Worm (Caenorhabditis elegans) whole organism, young adult: ENCODE data around the gene gly-14.

Experiments used
- B0019.2 ChIP-seq: fragments of 200-800 bp; sonication (Bioruptor generic); conservative IDR thresholded peaks from 2 replicates; pipeline ENCODE4 v1.3.6; 2022; ENCODE audit warnings: missing genetic modification reagents, missing genetic modification characterization, missing compliant biosample characterization
- B0035.1 ChIP-seq: sonication (generic microtip); optimal IDR thresholded peaks from 2 replicates; lab custom pipeline; 2016; ENCODE audit warnings: missing genetic modification characterization, mild to moderate bottlenecking, missing compliant biosample characterization, missing genotype, missing genetic modification reagents
- B0336.3 ChIP-seq: fragments of 200-800 bp; sonication (Bioruptor generic); IDR thresholded peaks from 2 replicates; pipeline ENCODE4 v1.3.6; 2022; ENCODE audit warnings: missing genetic modification characterization, missing compliant biosample characterization
- F23B12.7 ChIP-seq: sonication (generic microtip); optimal IDR thresholded peaks from 2 replicates; lab custom pipeline; 2017; ENCODE audit warnings: missing genetic modification characterization, mild to moderate bottlenecking, missing compliant biosample characterization, antibody characterized with exemption, moderate library complexity; ENCODE audit not compliant: insufficient read depth
- F33H1.4 ChIP-seq: fragments of 200-800 bp; sonication (Bioruptor generic); IDR thresholded peaks from 2 replicates; pipeline ENCODE4 v1.3.6; 2022; ENCODE audit warnings: missing genetic modification reagents, missing genetic modification characterization, missing compliant biosample characterization
- F57A8.1 ChIP-seq: fragments of 200-800 bp; sonication (Bioruptor generic); optimal IDR thresholded peaks from 2 replicates; lab custom pipeline; 2018; ENCODE audit warnings: mild to moderate bottlenecking, missing genetic modification characterization, moderate library complexity, missing compliant biosample characterization
- F57C9.4 ChIP-seq: sonication (generic microtip); optimal IDR thresholded peaks from 2 replicates; lab custom pipeline; 2017; ENCODE audit warnings: mild to moderate bottlenecking, missing genetic modification characterization, missing compliant biosample characterization
- Y56A3A.18 ChIP-seq: fragments of 200-800 bp; sonication (Bioruptor generic); IDR thresholded peaks from 2 replicates; pipeline ENCODE4 v1.3.6; 2022; ENCODE audit warnings: missing genetic modification reagents, missing genetic modification characterization, missing compliant biosample characterization
- Y79H2A.3 ChIP-seq: fragments of 200-800 bp; sonication (Bioruptor generic); conservative IDR thresholded peaks from 2 replicates; pipeline ENCODE4 v1.3.6; 2022; ENCODE audit warnings: missing genetic modification reagents, missing genetic modification characterization, missing compliant biosample characterization
- akir-1 ChIP-seq: fragments of 200-800 bp; sonication (Bioruptor generic); optimal IDR thresholded peaks from 2 replicates; lab custom pipeline; 2018; ENCODE audit warnings: mild to moderate bottlenecking, missing genetic modification characterization, moderate library complexity, missing compliant biosample characterization
- attf-3 ChIP-seq: fragments of 200-800 bp; sonication (Bioruptor generic); conservative IDR thresholded peaks from 2 replicates; pipeline ENCODE4 v1.3.6; 2022; ENCODE audit warnings: missing genetic modification reagents, missing genetic modification characterization, missing compliant biosample characterization
- bed-2 ChIP-seq: fragments of 200-800 bp; sonication (Bioruptor generic); IDR thresholded peaks from 2 replicates; pipeline ENCODE4 v1.3.6; 2022; ENCODE audit warnings: missing genetic modification reagents, missing genetic modification characterization, missing compliant biosample characterization
- ccch-3 ChIP-seq: fragments of 200-800 bp; sonication (Bioruptor generic); optimal IDR thresholded peaks from 2 replicates; lab custom pipeline; 2018; ENCODE audit warnings: mild to moderate bottlenecking, missing genetic modification characterization, missing compliant biosample characterization
- ceh-100 ChIP-seq: fragments of 200-800 bp; sonication (Bioruptor generic); IDR thresholded peaks from 2 replicates; pipeline ENCODE4 v1.3.6; 2022; ENCODE audit warnings: missing genetic modification reagents, missing genetic modification characterization, missing compliant biosample characterization
- ceh-27 ChIP-seq: fragments of 200-800 bp; sonication (Bioruptor generic); optimal IDR thresholded peaks from 2 replicates; lab custom pipeline; 2018; ENCODE audit warnings: mild to moderate bottlenecking, missing genetic modification characterization, moderate library complexity, missing compliant biosample characterization
- die-1 ChIP-seq: sonication (generic microtip); optimal IDR thresholded peaks from 2 replicates; lab custom pipeline; 2016; ENCODE audit warnings: missing genotype, mild to moderate bottlenecking, missing genetic modification characterization, missing compliant biosample characterization
- dox-1 ChIP-seq: fragments of 200-800 bp; sonication (Bioruptor generic); IDR thresholded peaks from 2 replicates; pipeline ENCODE4 v1.3.6; 2022; ENCODE audit warnings: missing genetic modification reagents, missing genetic modification characterization, missing compliant biosample characterization
- dpl-1 ChIP-seq: fragments of 150-350 bp; optimal IDR thresholded peaks from 2 replicates; lab custom pipeline; 2014; ENCODE audit warnings: missing biosample characterization, missing genetic modification reagents, missing genetic modification characterization
- efl-1 ChIP-seq: fragments of 150-350 bp; optimal IDR thresholded peaks from 2 replicates; lab custom pipeline; 2014; ENCODE audit warnings: missing biosample characterization, missing genetic modification reagents, missing genetic modification characterization
- ekl-4 ChIP-seq: fragments of 200-800 bp; sonication (Bioruptor generic); IDR thresholded peaks from 2 replicates; pipeline ENCODE4 v1.3.6; 2022; ENCODE audit warnings: missing genetic modification reagents, missing genetic modification characterization, missing compliant biosample characterization
- ets-4 ChIP-seq: fragments of 200-800 bp; sonication (Bioruptor generic); optimal IDR thresholded peaks from 2 replicates; lab custom pipeline; 2018; ENCODE audit warnings: mild to moderate bottlenecking, missing genetic modification characterization, missing compliant biosample characterization
- hlh-26 ChIP-seq: fragments of 200-800 bp; sonication (Bioruptor generic); conservative IDR thresholded peaks from 2 replicates; pipeline ENCODE4 v1.3.6; 2022; ENCODE audit warnings: missing genetic modification reagents, missing genetic modification characterization, missing compliant biosample characterization
- hmg-20 ChIP-seq: fragments of 200-800 bp; sonication (Bioruptor generic); IDR thresholded peaks from 2 replicates; pipeline ENCODE4 v1.3.6; 2022; ENCODE audit warnings: missing genetic modification reagents, missing genetic modification characterization, missing compliant biosample characterization
- let-607 ChIP-seq, 2 experiments: fragments of 200-800 bp in 1 of 2; sonication (Bioruptor generic) in 1 of 2; sonication (generic microtip) in 1 of 2; optimal IDR thresholded peaks; 2 replicates each; lab custom pipeline; 2016 to 2018; ENCODE audit warnings: mild to moderate bottlenecking in 2 of 2, missing compliant biosample characterization in 2 of 2, missing genetic modification characterization in 2 of 2, moderate library complexity in 2 of 2, missing genotype in 1 of 2
- lin-35 ChIP-seq, 3 experiments: fragments of 150-350 bp in 2 of 3; sonication (generic microtip) in 1 of 3; optimal IDR thresholded peaks; 2 replicates each; lab custom pipeline; 2014 to 2018; ENCODE audit warnings: missing biosample characterization in 3 of 3, missing genetic modification characterization in 3 of 3, missing genetic modification reagents in 3 of 3
- lin-40 ChIP-seq: sonication (generic microtip); optimal IDR thresholded peaks from 2 replicates; lab custom pipeline; 2016; ENCODE audit warnings: missing genetic modification characterization, mild to moderate bottlenecking, missing compliant biosample characterization, missing genotype, missing genetic modification reagents
- nfya-1 ChIP-seq: sonication (generic microtip); optimal IDR thresholded peaks from 2 replicates; lab custom pipeline; 2017; ENCODE audit warnings: antibody characterized with exemption, missing compliant biosample characterization, missing genetic modification characterization, borderline replicate concordance; ENCODE audit not compliant: insufficient read depth
- nfya-2 ChIP-seq: fragments of 200-800 bp; sonication (Bioruptor generic); IDR thresholded peaks from 2 replicates; pipeline ENCODE4 v1.3.6; 2022; ENCODE audit warnings: missing genetic modification reagents, missing genetic modification characterization, missing compliant biosample characterization
- nhr-27 ChIP-seq: fragments of 200-800 bp; sonication (Bioruptor generic); optimal IDR thresholded peaks from 2 replicates; lab custom pipeline; 2018; ENCODE audit warnings: mild to moderate bottlenecking, missing genetic modification characterization, moderate library complexity, missing compliant biosample characterization
- nhr-80 ChIP-seq: sonication (generic microtip); optimal IDR thresholded peaks from 2 replicates; lab custom pipeline; 2016; ENCODE audit warnings: missing genetic modification characterization, missing compliant biosample characterization
- pbrm-1 ChIP-seq: fragments of 200-800 bp; sonication (Bioruptor generic); IDR thresholded peaks from 2 replicates; pipeline ENCODE4 v1.3.6; 2022; ENCODE audit warnings: missing genetic modification reagents, missing genetic modification characterization, missing compliant biosample characterization
- pha-4 ChIP-seq: fragments of 150-350 bp; sonication (generic microtip); optimal IDR thresholded peaks from 2 replicates; lab custom pipeline; 2014; ENCODE audit warnings: missing biosample characterization, missing genetic modification reagents, missing genetic modification characterization
- repo-1 ChIP-seq: sonication (generic microtip); optimal IDR thresholded peaks from 2 replicates; lab custom pipeline; 2017; ENCODE audit warnings: mild to moderate bottlenecking, missing genetic modification characterization, missing compliant biosample characterization
- sdz-38 ChIP-seq: sonication (generic microtip); optimal IDR thresholded peaks from 2 replicates; lab custom pipeline; 2016; ENCODE audit warnings: missing genotype, missing genetic modification characterization, missing compliant biosample characterization
- snpc-1.3 ChIP-seq: sonication (generic microtip); optimal IDR thresholded peaks from 2 replicates; lab custom pipeline; 2017; ENCODE audit warnings: missing genetic modification characterization, mild to moderate bottlenecking, missing compliant biosample characterization, antibody characterized with exemption, moderate library complexity, missing genotype, missing genetic modification reagents; ENCODE audit not compliant: insufficient read depth
- tbx-9 ChIP-seq: sonication (generic microtip); optimal IDR thresholded peaks from 2 replicates; lab custom pipeline; 2016; ENCODE audit warnings: borderline replicate concordance, missing genetic modification characterization, inconsistent platforms, missing compliant biosample characterization
- unc-130 ChIP-seq: sonication (generic microtip); optimal IDR thresholded peaks from 2 replicates; lab custom pipeline; 2016; ENCODE audit warnings: missing genetic modification reagents, missing genetic modification characterization, missing compliant biosample characterization
- zfh-2 ChIP-seq: fragments of 200-800 bp; sonication (Bioruptor generic); conservative IDR thresholded peaks from 2 replicates; pipeline ENCODE4 v1.3.6; 2022; ENCODE audit warnings: missing genetic modification reagents, missing genetic modification characterization, missing compliant biosample characterization
- ztf-18 ChIP-seq: sonication (generic microtip); optimal IDR thresholded peaks from 2 replicates; lab custom pipeline; 2016; ENCODE audit warnings: missing genotype, mild to moderate bottlenecking, missing genetic modification characterization, missing compliant biosample characterization
- ztf-22 ChIP-seq: fragments of 200-800 bp; sonication (Bioruptor generic); optimal IDR thresholded peaks from 2 replicates; lab custom pipeline; 2018; ENCODE audit warnings: mild to moderate bottlenecking, missing genetic modification characterization, moderate library complexity, missing compliant biosample characterization

The gly-14 gene

ce11 chrIII:3477375-3477774 lies 15.7 kb downstream of the gly-14 start (continued):
- TF ChIP-seq die-1 (tag; lab: Kevin White, UChicago): no peak

ce11 chrIII:3476245-3476644 lies 16.8 kb downstream of the gly-14 start:
- TF ChIP-seq snpc-1.3 (tag; lab: Kevin White, UChicago) (no peak), F23B12.7 (tag; lab: Kevin White, UChicago) (no peak), ccch-3 (peak; percentile 5), unc-130 (peak; percentile 7), bed-2 (GFP tag; lab: Robert Waterston, UW) (0 out of 2 replicates have a peak, but pooled peaks have one; percentile 8), ceh-100 (GFP tag; lab: Robert Waterston, UW) (peak; percentile 86), repo-1 (tag; lab: Kevin White, UChicago) (no peak)
- TF ChIP-seq, all 124 proteins: peak for 4

- no peak for TF ChIP-seq zfh-2 (GFP tag; lab: Robert Waterston, UW)
- TF ChIP-seq lin-40 (tag; lab: Kevin White, UChicago): no peak
- TF ChIP-seq nhr-80: peak; percentile 54
- no peak for TF ChIP-seq sdz-38
- 0 out of 2 replicates have a peak, but pooled peaks have one; percentile 36 for TF ChIP-seq Y56A3A.18 (GFP tag; lab: Robert Waterston, UW)
- TF ChIP-seq dox-1 (GFP tag; lab: Robert Waterston, UW): peak; percentile 20; the same call in 1 of the 2 replicates
- no peak for TF ChIP-seq tbx-9 (tag; lab: Kevin White, UChicago)
Measured at ce11 chrIII:3475497-3475896, 17.5 kb downstream of the gly-14 start, which contains the start of gene C34C12.9. TSS of gene C34C12.9 (minus strand) at chrIII:3475512.

- TF ChIP-seq Y79H2A.3: no peak
- TF ChIP-seq B0336.3 (GFP tag; lab: Robert Waterston, UW): no peak
- TF ChIP-seq ets-4 (GFP tag; lab: Kevin White, UChicago): no peak
- no peak for TF ChIP-seq F33H1.4 (GFP tag; lab: Robert Waterston, UW)
- no peak for TF ChIP-seq let-607 (tag; optimal IDR thresholded peaks at IDR 0.05; lab: Kevin White, UChicago)
- TF ChIP-seq hlh-26 (GFP tag; lab: Robert Waterston, UW): no peak
- TF ChIP-seq ceh-27: no peak
- no peak for TF ChIP-seq dox-1 (GFP tag; lab: Robert Waterston, UW)
- no peak for TF ChIP-seq ekl-4
- TF ChIP-seq efl-1 (GFP tag; lab: Kevin White, UChicago): no peak
- no peak for TF ChIP-seq nfya-1 (tag; lab: Kevin White, UChicago)
- TF ChIP-seq ztf-18 (tag; lab: Kevin White, UChicago): no peak
- TF ChIP-seq nhr-27 (tag; lab: Kevin White, UChicago): no peak
- no peak for TF ChIP-seq ztf-22
- no peak for TF ChIP-seq attf-3 (GFP tag; lab: Robert Waterston, UW)
Measured at ce11 chrIII:3475014-3475413, 18.0 kb downstream of the gly-14 start.

- TF ChIP-seq B0019.2 (no peak), B0336.3 (GFP tag; lab: Robert Waterston, UW) (no peak), pha-4 (no peak), Y56A3A.18 (GFP tag; lab: Robert Waterston, UW) (peak; percentile 28; the same call in 1 of the 2 replicates), F57A8.1 (GFP tag; lab: Kevin White, UChicago) (no peak), ekl-4 (no peak), dpl-1 (GFP tag; lab: Kevin White, UChicago) (no peak), hmg-20 (GFP tag; lab: Robert Waterston, UW) (no peak), nfya-2 (no peak), lin-35 (GFP tag; optimal IDR thresholded peaks at IDR 0.05; lab: Kevin White, UChicago) (peak in 1 of 3 experiments; percentile 24), nhr-80 (peak; percentile 58), nhr-27 (tag; lab: Kevin White, UChicago) (no peak), B0035.1 (tag; lab: Kevin White, UChicago) (no peak), akir-1 (no peak), pbrm-1 (GFP tag; lab: Robert Waterston, UW) (no peak), F57C9.4 (no peak)
Measured at ce11 chrIII:3471403-3472053, 21.5 kb downstream of the gly-14 start, which contains the start of gene rsu-1. TSS of gene rsu-1 (plus strand) at chrIII:3472003.
